Worm (Caenorhabditis elegans) whole organism, mixed stage, embryonic: ENCODE data around the gene Y4C6A.4.
"Not testable (repeated sequence)": the region's sequence is repeated elsewhere in the genome, so short reads cannot be mapped to it uniquely, and the experiment has no call there.

Experiments
- bed-3 ChIP-seq: fragments of 200-800 bp; sonication (Bioruptor generic); optimal IDR thresholded peaks from 3 replicates; lab custom pipeline; 2018; ENCODE audit warnings: mild to moderate bottlenecking, missing genetic modification characterization, moderate library complexity, missing compliant biosample characterization
- blmp-1 ChIP-seq: fragments of 150-350 bp; optimal IDR thresholded peaks from 2 replicates; lab custom pipeline; 2014; ENCODE audit warnings: missing biosample characterization, missing genetic modification characterization
- ceh-39 ChIP-seq: fragments of 150-350 bp; optimal IDR thresholded peaks from 2 replicates; lab custom pipeline; 2014; ENCODE audit warnings: missing biosample characterization, missing genetic modification characterization
- ceh-43 ChIP-seq: fragments of 200-800 bp; sonication (Bioruptor generic); optimal IDR thresholded peaks from 2 replicates; lab custom pipeline; 2018; ENCODE audit warnings: mild to moderate bottlenecking, missing genetic modification characterization, moderate library complexity, missing compliant biosample characterization
- ceh-83 ChIP-seq: fragments of 200-800 bp; sonication (Bioruptor generic); optimal IDR thresholded peaks from 2 replicates; lab custom pipeline; 2018; ENCODE audit warnings: mild to moderate bottlenecking, missing genetic modification characterization, missing compliant biosample characterization
- ces-1 ChIP-seq: fragments of 150-350 bp; optimal IDR thresholded peaks from 2 replicates; lab custom pipeline; 2014; ENCODE audit warnings: missing biosample characterization, missing genetic modification reagents, missing genetic modification characterization
- cnd-1 ChIP-seq: fragments of 200-800 bp; sonication (Bioruptor generic); optimal IDR thresholded peaks from 2 replicates; lab custom pipeline; 2018; ENCODE audit warnings: mild to moderate bottlenecking, missing genetic modification characterization, missing compliant biosample characterization
- elt-3 ChIP-seq: fragments of 150-350 bp; optimal IDR thresholded peaks from 2 replicates; lab custom pipeline; 2014; ENCODE audit warnings: missing biosample characterization, missing genetic modification characterization
- ham-2 ChIP-seq: fragments of 200-800 bp; sonication (Bioruptor generic); optimal IDR thresholded peaks from 2 replicates; lab custom pipeline; 2018; ENCODE audit warnings: mild to moderate bottlenecking, missing genetic modification characterization, missing compliant biosample characterization
- hlh-1 ChIP-seq: fragments of 150-350 bp; optimal IDR thresholded peaks from 2 replicates; lab custom pipeline; 2014; ENCODE audit warnings: missing biosample characterization, missing genetic modification reagents, missing genetic modification characterization
- lin-13 ChIP-seq: fragments of 150-350 bp; optimal IDR thresholded peaks from 2 replicates; lab custom pipeline; 2014; ENCODE audit warnings: missing biosample characterization, missing genetic modification characterization
- lin-32 ChIP-seq: fragments of 200-800 bp; sonication (Bioruptor generic); optimal IDR thresholded peaks from 2 replicates; lab custom pipeline; 2018; ENCODE audit warnings: mild to moderate bottlenecking, missing genetic modification characterization, missing compliant biosample characterization
- lsy-2 ChIP-seq: fragments of 150-350 bp; optimal IDR thresholded peaks from 2 replicates; lab custom pipeline; 2014; ENCODE audit warnings: missing biosample characterization, missing genetic modification characterization
- mab-5 ChIP-seq: fragments of 150-350 bp; optimal IDR thresholded peaks from 2 replicates; lab custom pipeline; 2014; ENCODE audit warnings: missing biosample characterization, missing genetic modification characterization
- mep-1 ChIP-seq: fragments of 150-350 bp; optimal IDR thresholded peaks from 2 replicates; lab custom pipeline; 2017; ENCODE audit warnings: missing biosample characterization, missing genetic modification reagents, missing genetic modification characterization, inconsistent platforms
- mls-2 ChIP-seq: sonication (generic microtip); optimal IDR thresholded peaks from 2 replicates; lab custom pipeline; 2016; ENCODE audit warnings: mild to moderate bottlenecking, missing genetic modification characterization, moderate library complexity, missing compliant biosample characterization
- nhr-2 ChIP-seq: fragments of 150-350 bp; optimal IDR thresholded peaks from 2 replicates; lab custom pipeline; 2014; ENCODE audit warnings: missing biosample characterization, missing genetic modification characterization
- nhr-76 ChIP-seq: sonication (generic microtip); optimal IDR thresholded peaks from 2 replicates; lab custom pipeline; 2017; ENCODE audit warnings: missing biosample characterization, missing genetic modification characterization
- sem-2 ChIP-seq: fragments of 200-800 bp; sonication (Bioruptor generic); optimal IDR thresholded peaks from 2 replicates; lab custom pipeline; 2018; ENCODE audit warnings: mild to moderate bottlenecking, missing genetic modification characterization, missing compliant biosample characterization
- snpc-4 ChIP-seq: fragments of 150-350 bp; optimal IDR thresholded peaks from 2 replicates; lab custom pipeline; 2014; ENCODE audit warnings: missing biosample characterization, missing genetic modification characterization
- sptf-1 ChIP-seq: sonication (generic microtip); optimal IDR thresholded peaks from 2 replicates; lab custom pipeline; 2017; ENCODE audit warnings: mild to moderate bottlenecking, missing genetic modification characterization, moderate library complexity, missing compliant biosample characterization
- tbx-8 ChIP-seq: fragments of 200-800 bp; sonication (Bioruptor generic); optimal IDR thresholded peaks from 2 replicates; lab custom pipeline; 2018; ENCODE audit warnings: mild to moderate bottlenecking, missing genetic modification characterization, moderate library complexity, missing compliant biosample characterization
- unc-120 ChIP-seq: sonication (generic microtip); optimal IDR thresholded peaks from 2 replicates; lab custom pipeline; 2017; ENCODE audit warnings: missing genetic modification characterization, missing compliant biosample characterization; ENCODE audit not compliant: poor library complexity, severe bottlenecking
- unc-39 ChIP-seq: fragments of 150-350 bp; optimal IDR thresholded peaks from 2 replicates; lab custom pipeline; 2014; ENCODE audit warnings: missing biosample characterization, missing genetic modification characterization
- ztf-11 ChIP-seq: fragments of 150-350 bp; optimal IDR thresholded peaks from 2 replicates; lab custom pipeline; 2014; ENCODE audit warnings: missing biosample characterization, missing genetic modification characterization

Y4C6A.4 gene

ce11 chrIV:5482231-5482630 lies 29.5 kb downstream of the Y4C6A.4 start, which contains the start of gene T11F8.12:
Gene T11F8.12, minus strand, starts transcription at chrIV:5482331.
- TF ChIP-seq cnd-1 (tag; lab: Kevin White, UChicago) (no peak), bed-3 (GFP tag; lab: Kevin White, UChicago) (no peak), mab-5 (tag; lab: Kevin White, UChicago) (no peak), lin-32 (GFP tag; lab: Kevin White, UChicago) (no peak), ztf-11 (tag; lab: Kevin White, UChicago) (no peak), hlh-1 (tag; lab: Kevin White, UChicago) (no peak)
- TF ChIP-seq, all 35 proteins: peak for 0

ce11 chrIV:5482723-5483122 lies 30.0 kb downstream of the Y4C6A.4 start, which contains the start of gene T11F8.5:
Gene T11F8.5, plus strand, starts transcription at chrIV:5483023.
- no peak for TF ChIP-seq mab-5 (tag; lab: Kevin White, UChicago)
- TF ChIP-seq sptf-1 (tag; lab: Kevin White, UChicago): no peak
- no peak for TF ChIP-seq mls-2
- TF ChIP-seq snpc-4 (tag; lab: Kevin White, UChicago): no peak
- TF ChIP-seq lsy-2 (tag; lab: Kevin White, UChicago): no peak
- TF ChIP-seq unc-39 (tag; lab: Kevin White, UChicago): no peak
- TF ChIP-seq ceh-39 (tag; lab: Kevin White, UChicago): no peak
- TF ChIP-seq blmp-1 (tag; lab: Kevin White, UChicago): no peak
- no peak for TF ChIP-seq mep-1 (tag; lab: Kevin White, UChicago)
- TF ChIP-seq tbx-8: no peak
- no peak for TF ChIP-seq lin-13 (tag; lab: Kevin White, UChicago)
- no peak for TF ChIP-seq ztf-11 (tag; lab: Kevin White, UChicago)
- TF ChIP-seq unc-120 (tag; lab: Kevin White, UChicago): no peak

- TF ChIP-seq ceh-43; hlh-1 (tag; lab: Kevin White, UChicago); lin-13 (tag; lab: Kevin White, UChicago): not testable (repeated sequence)
Observed at ce11 chrIV:5486208-5486731, 33.5 kb downstream of the Y4C6A.4 start, which contains the start of the genes snpc-3.1 and puf-7. Gene snpc-3.1, minus strand, starts transcription at chrIV:5486258. Gene puf-7, plus strand, starts transcription at chrIV:5486713.

- TF ChIP-seq nhr-2 (tag; lab: Kevin White, UChicago); mls-2; lin-32 (GFP tag; lab: Kevin White, UChicago): not testable (repeated sequence)
Observed at ce11 chrIV:5491054-5491453, 38.3 kb downstream of the Y4C6A.4 start, which contains the start of gene B0273.115. Gene B0273.115, minus strand, starts transcription at chrIV:5491154.

- TF ChIP-seq tbx-8 (no peak), nhr-2 (tag; lab: Kevin White, UChicago) (no peak), lsy-2 (tag; lab: Kevin White, UChicago) (no peak), blmp-1 (tag; lab: Kevin White, UChicago) (no peak), elt-3 (tag; lab: Kevin White, UChicago) (no peak), unc-120 (tag; lab: Kevin White, UChicago) (no peak), unc-39 (tag; lab: Kevin White, UChicago) (no peak), mls-2 (no peak), cnd-1 (tag; lab: Kevin White, UChicago) (no peak), ces-1 (GFP tag; lab: Kevin White, UChicago) (no peak), ceh-83 (GFP tag; lab: Kevin White, UChicago) (no peak), sem-2 (GFP tag; lab: Kevin White, UChicago) (no peak), mab-5 (tag; lab: Kevin White, UChicago) (no peak), lin-13 (tag; lab: Kevin White, UChicago) (no peak)
- TF ChIP-seq, all 35 proteins: peak for 0
Observed at ce11 chrIV:5492196-5492595, 39.4 kb downstream of the Y4C6A.4 start.

- TF ChIP-seq ceh-39 (tag; lab: Kevin White, UChicago): no peak
- peak; percentile 28 for TF ChIP-seq ces-1 (GFP tag; lab: Kevin White, UChicago)
- TF ChIP-seq, all 35 proteins: peak for 1
Observed at ce11 chrIV:5493135-5493534, 40.4 kb downstream of the Y4C6A.4 start.

ce11 chrIV:5493692-5494091 lies 40.9 kb downstream of the Y4C6A.4 start, which contains the start of gene B0273.1:
Gene B0273.1, plus strand, starts transcription at chrIV:5493992.
- TF ChIP-seq ham-2: no peak
- TF ChIP-seq bed-3 (GFP tag; lab: Kevin White, UChicago): no peak
- no peak for TF ChIP-seq sptf-1 (tag; lab: Kevin White, UChicago)
- TF ChIP-seq lsy-2 (tag; lab: Kevin White, UChicago): no peak
- no peak for TF ChIP-seq nhr-76
